Fruit fly (Drosophila melanogaster) whole organism, embryonic: Measurements from ENCODE around the gene isoQC.
A peak's percentile ranks its signal among the peaks of the same experiment; 100 is the strongest.

Experiments used
- Atf6 ChIP-seq: fragments of 200-800 bp; sonication (Bioruptor generic); IDR thresholded peaks from 2 replicates; pipeline ENCODE4 v1.3.6; 2022; ENCODE audit warnings: missing biosample characterization, missing genetic modification characterization
- B-H2 ChIP-seq: fragments of 200-800 bp; sonication (Bioruptor generic); optimal IDR thresholded peaks from 2 replicates; lab custom pipeline; 2018; ENCODE audit warnings: missing biosample characterization, mild to moderate bottlenecking, missing genetic modification characterization
- CG10147 ChIP-seq: fragments of 200-800 bp; sonication (Bioruptor generic); optimal IDR thresholded peaks from 2 replicates; lab custom pipeline; 2019; ENCODE audit warnings: missing biosample characterization, mild to moderate bottlenecking, missing genetic modification characterization, moderate library complexity
- CG10565 ChIP-seq: fragments of 200-800 bp; sonication (Bioruptor generic); optimal IDR thresholded peaks from 3 replicates; lab custom pipeline; 2016; ENCODE audit warnings: missing biosample characterization, mild to moderate bottlenecking, missing genetic modification characterization
- CG11560 ChIP-seq: fragments of 200-800 bp; sonication (Bioruptor generic); IDR thresholded peaks from 3 replicates; pipeline ENCODE4 v1.3.6; 2022; ENCODE audit warnings: missing biosample characterization, missing genetic modification characterization
- CG11696 ChIP-seq: fragments of 200-800 bp; sonication (Bioruptor generic); IDR thresholded peaks from 2 replicates; pipeline ENCODE4 v1.3.6; 2022; ENCODE audit warnings: missing biosample characterization, missing genetic modification characterization
- CG12744 ChIP-seq: fragments of 200-800 bp; sonication (Bioruptor generic); optimal IDR thresholded peaks from 2 replicates; lab custom pipeline; 2016; ENCODE audit warnings: missing biosample characterization, missing genetic modification characterization
- CG15073 ChIP-seq: fragments of 200-800 bp; sonication (Bioruptor generic); optimal IDR thresholded peaks from 2 replicates; lab custom pipeline; 2016; ENCODE audit warnings: missing biosample characterization, missing genetic modification characterization
- CG1602 ChIP-seq: fragments of 200-800 bp; sonication (Bioruptor generic); optimal IDR thresholded peaks from 3 replicates; lab custom pipeline; 2016; ENCODE audit warnings: missing biosample characterization, missing genetic modification characterization
- CG17802 ChIP-seq: fragments of 200-800 bp; sonication (Bioruptor generic); optimal IDR thresholded peaks from 2 replicates; lab custom pipeline; 2018; ENCODE audit warnings: missing biosample characterization, mild to moderate bottlenecking, missing genetic modification characterization, moderate library complexity
- CG2202 ChIP-seq: fragments of 200-800 bp; sonication (Bioruptor generic); optimal IDR thresholded peaks from 2 replicates; lab custom pipeline; 2018; ENCODE audit warnings: missing biosample characterization, mild to moderate bottlenecking, missing genetic modification characterization
- CG2712 ChIP-seq: fragments of 200-800 bp; optimal IDR thresholded peaks from 3 replicates; lab custom pipeline; 2019; ENCODE audit warnings: missing biosample characterization, mild to moderate bottlenecking, missing genetic modification characterization, moderate library complexity
- CG3838 ChIP-seq: fragments of 200-800 bp; sonication (Bioruptor generic); optimal IDR thresholded peaks from 3 replicates; lab custom pipeline; 2016; ENCODE audit warnings: missing biosample characterization, missing genetic modification characterization
- CG6654 ChIP-seq: fragments of 200-800 bp; sonication (Bioruptor generic); optimal IDR thresholded peaks from 2 replicates; lab custom pipeline; 2017; ENCODE audit warnings: missing biosample characterization, mild to moderate bottlenecking, missing genetic modification characterization
- CG7987 ChIP-seq: fragments of 200-800 bp; sonication (Bioruptor generic); optimal IDR thresholded peaks from 2 replicates; lab custom pipeline; 2018; ENCODE audit warnings: missing biosample characterization, mild to moderate bottlenecking, missing genetic modification characterization, moderate library complexity
- CG8478 ChIP-seq: fragments of >200 bp; optimal IDR thresholded peaks from 2 replicates; lab custom pipeline; 2018
- CG8944 ChIP-seq: fragments of 200-800 bp; sonication (Bioruptor generic); optimal IDR thresholded peaks from 3 replicates; lab custom pipeline; 2016; ENCODE audit warnings: missing biosample characterization, missing genetic modification characterization
- CG9215 ChIP-seq: fragments of 200-800 bp; sonication (Bioruptor generic); IDR thresholded peaks from 2 replicates; pipeline ENCODE4 v1.3.6; 2022; ENCODE audit warnings: missing biosample characterization, missing genetic modification characterization
- CG9727 ChIP-seq: fragments of 200-800 bp; sonication (Bioruptor generic); optimal IDR thresholded peaks from 3 replicates; lab custom pipeline; 2017; ENCODE audit warnings: missing biosample characterization, mild to moderate bottlenecking, missing genetic modification characterization
- D19B ChIP-seq: fragments of 200-800 bp; sonication (Bioruptor generic); optimal IDR thresholded peaks from 2 replicates; lab custom pipeline; 2017; ENCODE audit warnings: missing biosample characterization, mild to moderate bottlenecking, missing genetic modification characterization
- Doc3 ChIP-seq: fragments of 200-800 bp; sonication (Bioruptor generic); IDR thresholded peaks from 3 replicates; pipeline ENCODE4 v1.3.6; 2022; ENCODE audit warnings: missing biosample characterization, missing genetic modification characterization; ENCODE audit not compliant: partially characterized antibody
- HLH4C ChIP-seq: fragments of 200-800 bp; sonication (Bioruptor generic); IDR thresholded peaks from 3 replicates; pipeline ENCODE4 v1.3.6; 2022; ENCODE audit warnings: missing biosample characterization, missing genetic modification characterization; ENCODE audit not compliant: partially characterized antibody
- HmgZ ChIP-seq: fragments of 200-800 bp; sonication (Bioruptor generic); optimal IDR thresholded peaks from 2 replicates; lab custom pipeline; 2018; ENCODE audit warnings: missing biosample characterization, mild to moderate bottlenecking, missing genetic modification characterization
- Hmx ChIP-seq: fragments of 200-800 bp; sonication (Bioruptor generic); optimal IDR thresholded peaks from 2 replicates; lab custom pipeline; 2016; ENCODE audit warnings: missing biosample characterization, missing genetic modification characterization
- Pdp1 ChIP-seq, 2 experiments: fragments of 200-800 bp; sonication (Bioruptor generic); optimal IDR thresholded peaks; 3 replicates each; lab custom pipeline; 2016; ENCODE audit warnings: missing biosample characterization in 2 of 2, missing genetic modification characterization in 2 of 2, mild to moderate bottlenecking in 1 of 2, moderate library complexity in 1 of 2
- Scr ChIP-seq: fragments of 200-800 bp; sonication (Bioruptor generic); IDR thresholded peaks from 2 replicates; pipeline ENCODE4 v1.3.6; 2022; ENCODE audit warnings: missing biosample characterization, missing genetic modification characterization; ENCODE audit not compliant: partially characterized antibody
- Sox100B ChIP-seq: fragments of 200-800 bp; sonication (Bioruptor generic); optimal IDR thresholded peaks from 3 replicates; lab custom pipeline; 2018; ENCODE audit warnings: missing biosample characterization, mild to moderate bottlenecking, missing genetic modification characterization
- ab ChIP-seq: fragments of 200-800 bp; sonication (Bioruptor generic); optimal IDR thresholded peaks from 2 replicates; lab custom pipeline; 2016; ENCODE audit warnings: missing biosample characterization, missing genetic modification characterization
- amos ChIP-seq: fragments of 200-800 bp; sonication (Bioruptor generic); IDR thresholded peaks from 2 replicates; pipeline ENCODE4 v1.3.6; 2022; ENCODE audit warnings: missing biosample characterization, missing genetic modification characterization; ENCODE audit not compliant: partially characterized antibody
- aop ChIP-seq: fragments of 200-800 bp; sonication (Bioruptor generic); IDR thresholded peaks from 2 replicates; pipeline ENCODE4 v1.3.6; 2022; ENCODE audit warnings: missing biosample characterization, missing genetic modification characterization
- ara ChIP-seq: fragments of 200-800 bp; sonication (Bioruptor generic); IDR thresholded peaks from 2 replicates; pipeline ENCODE4 v1.3.6; 2022; ENCODE audit warnings: missing biosample characterization, missing genetic modification characterization
- ash1 ChIP-seq: fragments of 200-800 bp; sonication (Bioruptor generic); optimal IDR thresholded peaks from 2 replicates; lab custom pipeline; 2018; ENCODE audit warnings: missing biosample characterization, mild to moderate bottlenecking, missing genetic modification characterization
- ato ChIP-seq: fragments of 200-800 bp; sonication (Bioruptor generic); IDR thresholded peaks from 2 replicates; pipeline ENCODE4 v1.3.6; 2022; ENCODE audit warnings: missing biosample characterization, missing genetic modification characterization; ENCODE audit not compliant: partially characterized antibody
- crc ChIP-seq: fragments of 200-800 bp; sonication (Bioruptor generic); optimal IDR thresholded peaks from 2 replicates; lab custom pipeline; 2016; ENCODE audit warnings: missing biosample characterization, missing genetic modification characterization
- dan ChIP-seq: fragments of 200-800 bp; sonication (Bioruptor generic); IDR thresholded peaks from 2 replicates; pipeline ENCODE4 v1.3.6; 2022; ENCODE audit warnings: missing biosample characterization, missing genetic modification characterization
- danr ChIP-seq: fragments of 200-800 bp; sonication (Bioruptor generic); IDR thresholded peaks from 2 replicates; pipeline ENCODE4 v1.3.6; 2022; ENCODE audit warnings: missing biosample characterization, missing genetic modification characterization
- eve ChIP-seq, 2 experiments: fragments of >200 bp; optimal IDR thresholded peaks; 2 replicates each; lab custom pipeline; 2017; ENCODE audit warnings: missing biosample characterization in 2 of 2, missing genetic modification characterization in 2 of 2
- fd64A ChIP-seq: fragments of 200-800 bp; sonication (Bioruptor generic); optimal IDR thresholded peaks from 3 replicates; lab custom pipeline; 2018; ENCODE audit warnings: missing biosample characterization, mild to moderate bottlenecking, missing genetic modification characterization
- hbn ChIP-seq: fragments of 200-800 bp; sonication (Bioruptor generic); IDR thresholded peaks from 2 replicates; pipeline ENCODE4 v1.3.6; 2022; ENCODE audit warnings: missing biosample characterization, missing genetic modification characterization; ENCODE audit not compliant: partially characterized antibody
- kay ChIP-seq: fragments of 200-800 bp; sonication (Bioruptor generic); optimal IDR thresholded peaks from 2 replicates; lab custom pipeline; 2016; ENCODE audit warnings: missing biosample characterization, missing genetic modification characterization
- kni ChIP-seq: fragments of 200-800 bp; sonication (Bioruptor generic); optimal IDR thresholded peaks from 3 replicates; lab custom pipeline; 2017; ENCODE audit warnings: mild to moderate bottlenecking, missing biosample characterization, missing genetic modification reagents, missing genetic modification characterization
- lola ChIP-seq, 3 experiments: fragments of >200 bp in 2 of 3; fragments of 200-800 bp in 1 of 3; sonication (Bioruptor generic) in 1 of 3; optimal IDR thresholded peaks; 2 replicates each; lab custom pipeline; 2017 to 2019; ENCODE audit warnings: missing biosample characterization in 3 of 3, missing genetic modification characterization in 3 of 3, mild to moderate bottlenecking in 1 of 3, moderate library complexity in 1 of 3
- p53 ChIP-seq: fragments of 200-800 bp; sonication (Bioruptor generic); optimal IDR thresholded peaks from 2 replicates; lab custom pipeline; 2016; ENCODE audit warnings: missing biosample characterization, missing genetic modification characterization
- pb ChIP-seq: fragments of 200-800 bp; sonication (Bioruptor generic); optimal IDR thresholded peaks from 3 replicates; lab custom pipeline; 2016; ENCODE audit warnings: missing biosample characterization, missing genetic modification characterization
- pum ChIP-seq: fragments of 200-800 bp; sonication (Bioruptor generic); optimal IDR thresholded peaks from 2 replicates; lab custom pipeline; 2016; ENCODE audit warnings: missing biosample characterization, missing genetic modification characterization
- slbo ChIP-seq: fragments of 200-800 bp; sonication (Bioruptor generic); IDR thresholded peaks from 2 replicates; pipeline ENCODE4 v1.3.6; 2022; ENCODE audit warnings: missing biosample characterization, missing genetic modification characterization
- slou ChIP-seq: fragments of 200-800 bp; sonication (Bioruptor generic); optimal IDR thresholded peaks from 3 replicates; lab custom pipeline; 2016; ENCODE audit warnings: missing biosample characterization, missing genetic modification characterization
- sqz ChIP-seq: fragments of 200-800 bp; sonication (Bioruptor generic); optimal IDR thresholded peaks from 3 replicates; lab custom pipeline; 2018; ENCODE audit warnings: missing biosample characterization, mild to moderate bottlenecking, missing genetic modification characterization
- sr ChIP-seq: fragments of 200-800 bp; sonication (Bioruptor generic); IDR thresholded peaks from 3 replicates; pipeline ENCODE4 v1.3.6; 2022; ENCODE audit warnings: missing biosample characterization, missing genetic modification characterization
- zfh1 ChIP-seq: fragments of 200-800 bp; sonication (Bioruptor generic); IDR thresholded peaks from 3 replicates; pipeline ENCODE4 v1.3.6; 2022; ENCODE audit warnings: missing biosample characterization, missing genetic modification characterization

Gene isoQC

DNA sequence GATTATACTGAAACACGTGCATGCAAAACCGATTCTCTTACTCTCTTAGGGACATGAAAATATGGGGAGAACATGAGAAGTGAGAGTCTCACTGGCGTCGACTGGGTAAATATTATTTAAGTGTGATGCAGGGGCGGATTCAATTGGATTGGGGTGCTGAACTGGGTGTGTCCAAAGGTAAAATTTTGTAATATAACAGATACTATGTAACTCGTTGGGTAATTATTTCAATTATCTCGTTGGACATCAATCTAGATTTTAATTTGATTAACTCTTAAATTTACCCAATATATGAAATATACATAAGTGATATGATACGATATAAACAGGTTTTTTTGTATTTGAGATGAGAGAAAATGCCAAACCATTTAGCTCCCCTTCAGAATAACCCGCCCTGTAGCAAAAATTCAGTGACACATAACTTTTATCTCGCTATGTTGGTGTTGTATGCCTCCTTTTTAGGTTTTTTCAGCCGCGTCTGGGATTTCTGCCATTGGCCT lies 33.9 kb downstream of the isoQC start (continued):
- TF ChIP-seq CG12744 (GFP tag; lab: Kevin White, UChicago) (peak; percentile 92), sr (no peak; the same call in 1 of the 3 replicates), CG11560 (tag; lab: Robert Waterston, UW) (peak; percentile 88), crc (GFP tag; lab: Kevin White, UChicago) (peak; percentile 92), CG10147 (GFP tag; lab: Kevin White, UChicago) (peak; percentile 97), Hmx (peak; percentile 87), kni (GFP tag; lab: Kevin White, UChicago) (peak; percentile 63), CG17802 (tag; lab: Kevin White, UChicago) (peak; percentile 64), Doc3 (GFP tag; lab: Robert Waterston, UW) (no peak), CG2202 (peak; percentile 60), CG1602 (GFP tag; lab: Kevin White, UChicago) (peak; percentile 89), B-H2 (GFP tag; lab: Kevin White, UChicago) (peak; percentile 96), zfh1 (GFP tag; lab: Robert Waterston, UW) (peak; percentile 92), CG3838 (peak; percentile 72), CG2712 (peak; percentile 89), ato (no peak), Sox100B (peak; percentile 88), pum (GFP tag; lab: Kevin White, UChicago) (peak; percentile 89), kay (peak; percentile 95), ash1 (GFP tag; lab: Kevin White, UChicago) (peak; percentile 81), dan (GFP tag; lab: Robert Waterston, UW) (peak; percentile 78), Pdp1 (GFP tag; optimal IDR thresholded peaks at IDR 0.05; lab: Kevin White, UChicago) (peak; percentile 94 to 95), ara (GFP tag; lab: Robert Waterston, UW) (peak; percentile 84), CG11696 (peak; percentile 74), fd64A (GFP tag; lab: Kevin White, UChicago) (peak; percentile 58), HmgZ (peak; percentile 97), hbn (peak; percentile 42; the same call in 1 of the 2 replicates), CG9215 (GFP tag; lab: Robert Waterston, UW) (peak; percentile 97), eve (GFP tag; optimal IDR thresholded peaks at IDR 0.05; lab: Kevin White, UChicago) (peak in 1 of 2 experiments; percentile 80), CG8478 (lab: Kevin White, UChicago) (no peak), CG9727 (peak; percentile 94), slbo (peak; percentile 98), pb (peak; percentile 78), sqz (GFP tag; lab: Kevin White, UChicago) (peak; percentile 65), aop (GFP tag; lab: Robert Waterston, UW) (no peak), danr (GFP tag; lab: Robert Waterston, UW) (peak; percentile 85), CG15073 (GFP tag; lab: Kevin White, UChicago) (peak; percentile 23), p53 (peak; percentile 80), D19B (peak; percentile 91), Atf6 (peak; percentile 95), CG10565 (GFP tag; lab: Kevin White, UChicago) (peak; percentile 18), amos (GFP tag; lab: Robert Waterston, UW) (peak; percentile 59; the same call in 1 of the 2 replicates), HLH4C (GFP tag; lab: Robert Waterston, UW) (0 out of 3 replicates have a peak, but pooled peaks have one; percentile 30), CG6654 (peak; percentile 75), CG8944 (peak; percentile 88), ab (GFP tag; lab: Kevin White, UChicago) (peak; percentile 80), CG7987 (GFP tag; lab: Kevin White, UChicago) (peak; percentile 78), Scr (GFP tag; lab: Robert Waterston, UW) (peak; percentile 52), slou (GFP tag; lab: Kevin White, UChicago) (peak; percentile 78), lola (GFP tag; optimal IDR thresholded peaks at IDR 0.05; lab: Kevin White, UChicago) (peak in 1 of 3 experiments; percentile 72)
